Worm (Caenorhabditis elegans): ENCODE results near the gene gfl-1.

ce11 chrIV:11527752-11528151 lies 6.7 kb downstream of the gfl-1 start, which contains the start of gene M04B2.2:
- no peak for TF ChIP-seq F37D6.2 (tag; optimal IDR thresholded peaks at IDR 0.05)
- no peak for TF ChIP-seq nhr-77 (tag; optimal IDR thresholded peaks at IDR 0.05)
- TF ChIP-seq duxl-1 (tag; optimal IDR thresholded peaks at IDR 0.05; ENCODE audit: poor library complexity) = no peak
- TF ChIP-seq lir-3 (tag; optimal IDR thresholded peaks at IDR 0.05) = no peak
- no peak for TF ChIP-seq unc-62 (GFP tag; optimal IDR thresholded peaks at IDR 0.05 in 1 of 2)
- no peak for TF ChIP-seq unc-62 (tag; optimal IDR thresholded peaks at IDR 0.05)
- no peak for TF ChIP-seq pha-4 (GFP tag; IDR thresholded peaks at IDR 0.05)
- TF ChIP-seq pha-4 (tag; optimal IDR thresholded peaks at IDR 0.05) = no peak
- no peak for TF ChIP-seq daf-12 (tag; optimal IDR thresholded peaks at IDR 0.05)
- TF ChIP-seq snpc-4 (tag; optimal IDR thresholded peaks at IDR 0.05) = no peak
- no peak for TF ChIP-seq nhr-11 (tag; optimal IDR thresholded peaks at IDR 0.05)
- no peak for TF ChIP-seq pqm-1 (tag; optimal IDR thresholded peaks at IDR 0.05)

Measured in whole organism, L4 larva.